Worm (Caenorhabditis elegans) whole organism, L3 larva: Measurements from ENCODE around the gene C40A11.8.

Experiments used
- pha-4 ChIP-seq: fragments of 150-350 bp; optimal IDR thresholded peaks from 2 replicates; lab custom pipeline; 2014; ENCODE audit warnings: missing biosample characterization, missing genetic modification reagents, missing genetic modification characterization
- ztf-4 ChIP-seq: fragments of 150-350 bp; optimal IDR thresholded peaks from 2 replicates; lab custom pipeline; 2014; ENCODE audit warnings: missing biosample characterization, missing genetic modification characterization

- no peak for TF ChIP-seq ztf-4 (tag; lab: Kevin White, UChicago)
- TF ChIP-seq pha-4 (tag; lab: Kevin White, UChicago) = no peak
Measured at ce11 chrII:2138901-2139300, 11.8 kb downstream of the C40A11.8 start.
